Fruit fly (Drosophila melanogaster): ENCODE results near the gene ttk.

dm6 chr3R:31689727-31690126 lies 23.9 kb upstream of the ttk start:
- no peak for TF ChIP-seq CG11617 (GFP tag; optimal IDR thresholded peaks at IDR 0.05)
- no peak for TF ChIP-seq tj (GFP tag; optimal IDR thresholded peaks at IDR 0.05)
- no peak for TF ChIP-seq Hr96 (GFP tag; optimal IDR thresholded peaks at IDR 0.05)
- TF ChIP-seq pad (GFP tag; optimal IDR thresholded peaks at IDR 0.05), result no peak
